Fruit fly (Drosophila melanogaster) whole organism, prepupa: ENCODE data around the gene CG10674.

Experiments
- Blimp-1 ChIP-seq: fragments of 200-800 bp; sonication (Bioruptor generic); optimal IDR thresholded peaks from 3 replicates; lab custom pipeline; 2017; ENCODE audit warnings: missing biosample characterization, missing genetic modification characterization, mild to moderate bottlenecking, moderate library complexity, missing genetic modification reagents
- CG10631 ChIP-seq: fragments of 200-800 bp; sonication (Bioruptor generic); optimal IDR thresholded peaks from 2 replicates; lab custom pipeline; 2016; ENCODE audit warnings: missing biosample characterization, missing genetic modification characterization
- CG10669 ChIP-seq: fragments of 200-800 bp; sonication (Bioruptor generic); optimal IDR thresholded peaks from 3 replicates; lab custom pipeline; 2018; ENCODE audit warnings: missing biosample characterization, mild to moderate bottlenecking, missing genetic modification characterization, moderate library complexity
- CG11294 ChIP-seq: fragments of 200-800 bp; sonication (Bioruptor generic); IDR thresholded peaks from 2 replicates; pipeline ENCODE4 v1.3.6; 2022; ENCODE audit warnings: missing biosample characterization, missing genetic modification characterization
- CG11762 ChIP-seq: fragments of 200-800 bp; sonication (Bioruptor generic); optimal IDR thresholded peaks from 3 replicates; lab custom pipeline; 2016; ENCODE audit warnings: missing biosample characterization, missing genetic modification characterization; ENCODE audit not compliant: insufficient read depth
- CG11902 ChIP-seq: fragments of 200-800 bp; sonication (Bioruptor generic); optimal IDR thresholded peaks from 3 replicates; lab custom pipeline; 2016; ENCODE audit warnings: missing biosample characterization, missing genetic modification characterization
- CG1621 ChIP-seq: fragments of 200-800 bp; sonication (Bioruptor generic); optimal IDR thresholded peaks from 3 replicates; lab custom pipeline; 2018; ENCODE audit warnings: missing biosample characterization, mild to moderate bottlenecking, missing genetic modification characterization
- CG16779 ChIP-seq: fragments of 200-800 bp; sonication (Bioruptor generic); optimal IDR thresholded peaks from 3 replicates; lab custom pipeline; 2017; ENCODE audit warnings: missing biosample characterization, mild to moderate bottlenecking, missing genetic modification characterization
- CG3032 ChIP-seq: fragments of 200-800 bp; optimal IDR thresholded peaks from 2 replicates; lab custom pipeline; 2019; ENCODE audit warnings: missing biosample characterization, mild to moderate bottlenecking, missing genetic modification characterization, moderate library complexity
- CG34406 ChIP-seq: fragments of 200-800 bp; sonication (Bioruptor generic); optimal IDR thresholded peaks from 3 replicates; lab custom pipeline; 2016; ENCODE audit warnings: missing biosample characterization, missing genetic modification characterization
- CG3919 ChIP-seq: fragments of 200-800 bp; sonication (Bioruptor generic); optimal IDR thresholded peaks from 3 replicates; lab custom pipeline; 2016; ENCODE audit warnings: missing biosample characterization, missing genetic modification characterization
- CG6276 ChIP-seq: fragments of 200-800 bp; sonication (Bioruptor generic); optimal IDR thresholded peaks from 2 replicates; lab custom pipeline; 2017; ENCODE audit warnings: missing biosample characterization, mild to moderate bottlenecking, missing genetic modification characterization
- CG6792 ChIP-seq: fragments of 200-800 bp; sonication (Bioruptor generic); optimal IDR thresholded peaks from 3 replicates; lab custom pipeline; 2016; ENCODE audit warnings: missing biosample characterization, missing genetic modification characterization
- CG6808 ChIP-seq: fragments of 200-800 bp; sonication (Bioruptor generic); optimal IDR thresholded peaks from 3 replicates; lab custom pipeline; 2017; ENCODE audit warnings: missing biosample characterization, missing genetic modification characterization, mild to moderate bottlenecking, moderate library complexity, missing genetic modification reagents
- CG6854 ChIP-seq: fragments of 200-800 bp; sonication (Bioruptor generic); optimal IDR thresholded peaks from 2 replicates; lab custom pipeline; 2017; ENCODE audit warnings: missing biosample characterization, mild to moderate bottlenecking, missing genetic modification characterization
- CG7368 ChIP-seq: fragments of 200-800 bp; sonication (Bioruptor generic); optimal IDR thresholded peaks from 3 replicates; lab custom pipeline; 2016; ENCODE audit warnings: missing biosample characterization, missing genetic modification characterization
- CG8119 ChIP-seq: fragments of 200-800 bp; sonication (Bioruptor generic); IDR thresholded peaks from 3 replicates; pipeline ENCODE4 v1.3.6; 2022; ENCODE audit warnings: missing biosample characterization, missing genetic modification characterization
- CG9139 ChIP-seq: fragments of 200-800 bp; sonication (Bioruptor generic); optimal IDR thresholded peaks from 3 replicates; lab custom pipeline; 2017; ENCODE audit warnings: missing biosample characterization, mild to moderate bottlenecking, missing genetic modification characterization
- Eip78C ChIP-seq: fragments of 200-800 bp; sonication (Bioruptor generic); peaks from one replicate; lab custom pipeline; 2016; ENCODE audit warnings: missing biosample characterization, missing genetic modification characterization
- Eip93F ChIP-seq: fragments of 200-800 bp; sonication (Bioruptor generic); optimal IDR thresholded peaks from 2 replicates; lab custom pipeline; 2016; ENCODE audit warnings: missing biosample characterization, mild to moderate bottlenecking, missing genetic modification characterization
- Ets21C ChIP-seq: fragments of 200-800 bp; sonication (Bioruptor generic); optimal IDR thresholded peaks from 3 replicates; lab custom pipeline; 2016; ENCODE audit warnings: missing biosample characterization, missing genetic modification characterization
- Ets96B ChIP-seq: fragments of 200-800 bp; optimal IDR thresholded peaks from 2 replicates; lab custom pipeline; 2019; ENCODE audit warnings: missing biosample characterization, mild to moderate bottlenecking, missing genetic modification characterization, moderate library complexity
- Hr38 ChIP-seq: sonication (Bioruptor generic); optimal IDR thresholded peaks from 2 replicates; lab custom pipeline; 2016; ENCODE audit warnings: missing biosample characterization, missing genetic modification characterization
- Hr39 ChIP-seq: fragments of 200-800 bp; sonication (Bioruptor generic); optimal IDR thresholded peaks from 2 replicates; lab custom pipeline; 2016; ENCODE audit warnings: missing biosample characterization, missing genetic modification characterization
- Hr4 ChIP-seq: fragments of 200-800 bp; sonication (Bioruptor generic); optimal IDR thresholded peaks from 3 replicates; lab custom pipeline; 2016; ENCODE audit warnings: missing biosample characterization, missing genetic modification characterization
- Lpt ChIP-seq: fragments of 200-800 bp; sonication (Bioruptor generic); optimal IDR thresholded peaks from 3 replicates; lab custom pipeline; 2016; ENCODE audit warnings: missing biosample characterization, missing genetic modification characterization
- OdsH ChIP-seq: fragments of 200-800 bp; sonication (Bioruptor generic); optimal IDR thresholded peaks from 3 replicates; lab custom pipeline; 2016; ENCODE audit warnings: missing biosample characterization, missing genetic modification characterization
- Sox102F ChIP-seq: fragments of 200-800 bp; sonication (Bioruptor generic); optimal IDR thresholded peaks from 2 replicates; lab custom pipeline; 2016; ENCODE audit warnings: missing biosample characterization, mild to moderate bottlenecking, missing genetic modification characterization
- Sox14 ChIP-seq: fragments of 200-800 bp; sonication (Bioruptor generic); optimal IDR thresholded peaks from 3 replicates; lab custom pipeline; 2016; ENCODE audit warnings: missing biosample characterization, missing genetic modification characterization
- Sox15 ChIP-seq: fragments of 200-800 bp; sonication (Bioruptor generic); optimal IDR thresholded peaks from 3 replicates; lab custom pipeline; 2016; ENCODE audit warnings: missing biosample characterization, missing genetic modification characterization
- acj6 ChIP-seq: fragments of 200-800 bp; sonication (Bioruptor generic); optimal IDR thresholded peaks from 3 replicates; lab custom pipeline; 2016; ENCODE audit warnings: missing biosample characterization, missing genetic modification characterization
- dac ChIP-seq: fragments of 200-800 bp; sonication (Bioruptor generic); optimal IDR thresholded peaks from 2 replicates; lab custom pipeline; 2017; ENCODE audit warnings: missing biosample characterization, mild to moderate bottlenecking, missing genetic modification characterization
- eg ChIP-seq: fragments of 200-800 bp; sonication (Bioruptor generic); IDR thresholded peaks from 3 replicates; pipeline ENCODE4 v1.3.6; 2022; ENCODE audit warnings: missing biosample characterization, missing genetic modification characterization
- esn ChIP-seq: fragments of 200-800 bp; sonication (Bioruptor generic); optimal IDR thresholded peaks from 2 replicates; lab custom pipeline; 2016; ENCODE audit warnings: missing biosample characterization, mild to moderate bottlenecking, missing genetic modification characterization, moderate library complexity
- fd59A ChIP-seq: fragments of 200-800 bp; sonication (Bioruptor generic); optimal IDR thresholded peaks from 2 replicates; lab custom pipeline; 2017; ENCODE audit warnings: missing biosample characterization, mild to moderate bottlenecking, missing genetic modification characterization, missing genetic modification reagents
- fd85E ChIP-seq: fragments of 200-800 bp; sonication (Bioruptor generic); optimal IDR thresholded peaks from 3 replicates; lab custom pipeline; 2016; ENCODE audit warnings: missing biosample characterization, missing genetic modification characterization
- lz ChIP-seq: fragments of 200-800 bp; sonication (Bioruptor generic); optimal IDR thresholded peaks from 3 replicates; lab custom pipeline; 2016; ENCODE audit warnings: missing biosample characterization, missing genetic modification characterization
- net ChIP-seq: fragments of 200-800 bp; sonication (Bioruptor generic); optimal IDR thresholded peaks from 3 replicates; lab custom pipeline; 2016; ENCODE audit warnings: missing biosample characterization, missing genetic modification characterization
- salr ChIP-seq, 2 experiments: fragments of 200-800 bp; sonication (Bioruptor generic); optimal IDR thresholded peaks; 3 replicates each; lab custom pipeline; 2016 to 2018; ENCODE audit warnings: missing biosample characterization in 2 of 2, missing genetic modification characterization in 2 of 2, mild to moderate bottlenecking in 1 of 2
- ss ChIP-seq, 2 experiments: fragments of 200-800 bp; sonication (Bioruptor generic); optimal IDR thresholded peaks; 2 replicates in 1 of 2; 3 replicates in 1 of 2; lab custom pipeline; 2017 to 2018; ENCODE audit warnings: mild to moderate bottlenecking in 2 of 2, missing biosample characterization in 2 of 2, missing genetic modification characterization in 2 of 2, moderate library complexity in 1 of 2
- svp ChIP-seq: fragments of 200-800 bp; sonication (Bioruptor generic); peaks from one replicate; lab custom pipeline; 2016; ENCODE audit warnings: missing biosample characterization, missing genetic modification characterization
- topi ChIP-seq: fragments of 200-800 bp; sonication (Bioruptor generic); optimal IDR thresholded peaks from 3 replicates; lab custom pipeline; 2016; ENCODE audit warnings: missing biosample characterization, missing genetic modification characterization
- vri ChIP-seq: fragments of 200-800 bp; sonication (Bioruptor generic); optimal IDR thresholded peaks from 3 replicates; lab custom pipeline; 2016; ENCODE audit warnings: missing biosample characterization, mild to moderate bottlenecking, missing genetic modification characterization

The CG10674 gene

DNA sequence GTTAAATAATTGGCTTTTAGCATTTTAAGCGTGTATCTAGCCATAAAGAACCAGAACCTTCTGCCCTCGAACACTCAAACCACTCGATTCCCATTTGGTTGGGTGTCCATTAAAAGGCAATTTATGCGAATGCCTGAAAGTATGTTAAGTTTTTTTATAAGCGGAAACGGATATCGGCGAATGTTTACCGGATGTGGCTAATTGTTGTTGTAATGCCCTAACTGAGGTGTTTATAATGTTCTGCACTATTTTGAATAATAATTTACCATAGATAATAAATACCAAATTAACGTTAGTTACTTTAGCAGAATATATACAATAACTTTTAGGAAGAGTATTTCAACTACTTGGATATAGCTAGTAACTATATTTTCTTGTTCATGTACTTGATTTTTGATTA is 39.4 kb downstream of the CG10674 start (continued):
- no peak for TF ChIP-seq CG11294 (GFP tag; lab: Robert Waterston, UW)
- TF ChIP-seq svp (GFP tag; lab: Kevin White, UChicago), result no peak
- no peak for TF ChIP-seq CG11902 (GFP tag; lab: Kevin White, UChicago)
- TF ChIP-seq Eip78C (GFP tag; lab: Kevin White, UChicago), result peak; percentile 89
- peak; percentile 18 for TF ChIP-seq Sox102F (GFP tag; lab: Kevin White, UChicago)
- peak in 1 of 2 experiments; percentile 16 for TF ChIP-seq ss (GFP tag; optimal IDR thresholded peaks at IDR 0.05; lab: Kevin White, UChicago)
- TF ChIP-seq CG6854 (GFP tag; lab: Kevin White, UChicago), result no peak
- TF ChIP-seq CG1621, result peak; percentile 43
- TF ChIP-seq Sox15, result no peak
- peak; percentile 1 for TF ChIP-seq CG6808 (GFP tag; lab: Kevin White, UChicago)
- TF ChIP-seq CG11762 (GFP tag; lab: Kevin White, UChicago), result no peak
- peak; percentile 16 for TF ChIP-seq CG9139 (GFP tag; lab: Kevin White, UChicago)
- TF ChIP-seq CG34406 (GFP tag; lab: Kevin White, UChicago), result peak; percentile 58
- TF ChIP-seq fd85E (GFP tag; lab: Kevin White, UChicago), result no peak
- no peak for TF ChIP-seq Eip93F (GFP tag; lab: Kevin White, UChicago)
- TF ChIP-seq Hr38 (GFP tag; lab: Kevin White, UChicago), result no peak
- no peak for TF ChIP-seq Lpt (GFP tag; lab: Kevin White, UChicago)
- no peak for TF ChIP-seq CG16779 (tag; lab: Kevin White, UChicago)
- peak; percentile 20 for TF ChIP-seq topi
- peak; percentile 45 for TF ChIP-seq CG10669 (GFP tag; lab: Kevin White, UChicago)
- no peak for TF ChIP-seq lz (GFP tag; lab: Kevin White, UChicago)
- no peak for TF ChIP-seq eg (GFP tag; lab: Robert Waterston, UW)
- no peak for TF ChIP-seq Ets96B
- no peak for TF ChIP-seq CG6276 (GFP tag; lab: Kevin White, UChicago)
- TF ChIP-seq acj6, result peak; percentile 31
- TF ChIP-seq fd59A, result no peak
- TF ChIP-seq Hr4 (GFP tag; lab: Kevin White, UChicago), result no peak
- TF ChIP-seq Ets21C, result no peak
- TF ChIP-seq net (GFP tag; lab: Kevin White, UChicago), result peak; percentile 38
- no peak for TF ChIP-seq CG3032 (tag; lab: Kevin White, UChicago)
- no peak for TF ChIP-seq Blimp-1 (GFP tag; lab: Kevin White, UChicago)
- TF ChIP-seq CG3919 (GFP tag; lab: Kevin White, UChicago), result peak; percentile 53
- TF ChIP-seq vri (GFP tag; lab: Kevin White, UChicago), result no peak
- peak; percentile 45 for TF ChIP-seq OdsH (GFP tag; lab: Kevin White, UChicago)
- TF ChIP-seq CG6792 (GFP tag; lab: Kevin White, UChicago), result peak; percentile 2
- no peak for TF ChIP-seq Hr39 (GFP tag; lab: Kevin White, UChicago)
- no peak for TF ChIP-seq esn (GFP tag; lab: Kevin White, UChicago)
- TF ChIP-seq CG10631, result no peak
- TF ChIP-seq Sox14, result no peak
- TF ChIP-seq CG8119 (GFP tag; lab: Robert Waterston, UW), result no peak
- TF ChIP-seq dac (GFP tag; lab: Kevin White, UChicago), result no peak
- TF ChIP-seq CG7368 (GFP tag; lab: Kevin White, UChicago), result no peak
- TF ChIP-seq salr (GFP tag; optimal IDR thresholded peaks at IDR 0.05; lab: Kevin White, UChicago), result peak in 1 of 2 experiments; percentile 35
- TF ChIP-seq, all 60 proteins: peak for 22
